Fruit fly (Drosophila melanogaster) whole organism, prepupa: Measurements from ENCODE around the gene CG11905.

Source experiments
- Blimp-1 ChIP-seq: fragments of 200-800 bp; sonication (Bioruptor generic); optimal IDR thresholded peaks from 3 replicates; lab custom pipeline; 2017; ENCODE audit warnings: missing biosample characterization, missing genetic modification characterization, mild to moderate bottlenecking, moderate library complexity, missing genetic modification reagents
- CG10669 ChIP-seq: fragments of 200-800 bp; sonication (Bioruptor generic); optimal IDR thresholded peaks from 3 replicates; lab custom pipeline; 2018; ENCODE audit warnings: missing biosample characterization, mild to moderate bottlenecking, missing genetic modification characterization, moderate library complexity
- CG11762 ChIP-seq: fragments of 200-800 bp; sonication (Bioruptor generic); optimal IDR thresholded peaks from 3 replicates; lab custom pipeline; 2016; ENCODE audit warnings: missing biosample characterization, missing genetic modification characterization; ENCODE audit not compliant: insufficient read depth
- CG15336 ChIP-seq: fragments of 200-800 bp; sonication (Bioruptor generic); IDR thresholded peaks from 2 replicates; pipeline ENCODE4 v1.3.6; 2022; ENCODE audit warnings: missing biosample characterization, missing genetic modification characterization
- CG1621 ChIP-seq: fragments of 200-800 bp; sonication (Bioruptor generic); optimal IDR thresholded peaks from 3 replicates; lab custom pipeline; 2018; ENCODE audit warnings: missing biosample characterization, mild to moderate bottlenecking, missing genetic modification characterization
- CG16779 ChIP-seq: fragments of 200-800 bp; sonication (Bioruptor generic); optimal IDR thresholded peaks from 3 replicates; lab custom pipeline; 2017; ENCODE audit warnings: missing biosample characterization, mild to moderate bottlenecking, missing genetic modification characterization
- CG3032 ChIP-seq: fragments of 200-800 bp; optimal IDR thresholded peaks from 2 replicates; lab custom pipeline; 2019; ENCODE audit warnings: missing biosample characterization, mild to moderate bottlenecking, missing genetic modification characterization, moderate library complexity
- CG31627 ChIP-seq: fragments of 200-800 bp; sonication (Bioruptor generic); optimal IDR thresholded peaks from 3 replicates; lab custom pipeline; 2016; ENCODE audit warnings: missing biosample characterization, missing genetic modification characterization
- CG3919 ChIP-seq: fragments of 200-800 bp; sonication (Bioruptor generic); optimal IDR thresholded peaks from 3 replicates; lab custom pipeline; 2016; ENCODE audit warnings: missing biosample characterization, missing genetic modification characterization
- CG4318 ChIP-seq: fragments of 200-800 bp; sonication (Bioruptor generic); optimal IDR thresholded peaks from 3 replicates; lab custom pipeline; 2017; ENCODE audit warnings: missing biosample characterization, mild to moderate bottlenecking, missing genetic modification characterization
- CG6163 ChIP-seq: fragments of 200-800 bp; sonication (Bioruptor generic); IDR thresholded peaks from 3 replicates; pipeline ENCODE4 v1.3.6; 2022; ENCODE audit warnings: missing biosample characterization, missing genetic modification characterization
- CG6276 ChIP-seq: fragments of 200-800 bp; sonication (Bioruptor generic); optimal IDR thresholded peaks from 2 replicates; lab custom pipeline; 2017; ENCODE audit warnings: missing biosample characterization, mild to moderate bottlenecking, missing genetic modification characterization
- CG6808 ChIP-seq: fragments of 200-800 bp; sonication (Bioruptor generic); optimal IDR thresholded peaks from 3 replicates; lab custom pipeline; 2017; ENCODE audit warnings: missing biosample characterization, missing genetic modification characterization, mild to moderate bottlenecking, moderate library complexity, missing genetic modification reagents
- CG7368 ChIP-seq: fragments of 200-800 bp; sonication (Bioruptor generic); optimal IDR thresholded peaks from 3 replicates; lab custom pipeline; 2016; ENCODE audit warnings: missing biosample characterization, missing genetic modification characterization
- CG8632 ChIP-seq: fragments of 200-800 bp; sonication (Bioruptor generic); optimal IDR thresholded peaks from 3 replicates; lab custom pipeline; 2016; ENCODE audit warnings: missing biosample characterization, missing genetic modification characterization
- Eip75B ChIP-seq: fragments of 200-800 bp; sonication (Bioruptor generic); optimal IDR thresholded peaks from 3 replicates; lab custom pipeline; 2016; ENCODE audit warnings: missing biosample characterization, missing genetic modification characterization
- Eip78C ChIP-seq: fragments of 200-800 bp; sonication (Bioruptor generic); peaks from one replicate; lab custom pipeline; 2016; ENCODE audit warnings: missing biosample characterization, missing genetic modification characterization
- Eip93F ChIP-seq: fragments of 200-800 bp; sonication (Bioruptor generic); optimal IDR thresholded peaks from 2 replicates; lab custom pipeline; 2016; ENCODE audit warnings: missing biosample characterization, mild to moderate bottlenecking, missing genetic modification characterization
- Ets21C ChIP-seq: fragments of 200-800 bp; sonication (Bioruptor generic); optimal IDR thresholded peaks from 3 replicates; lab custom pipeline; 2016; ENCODE audit warnings: missing biosample characterization, missing genetic modification characterization
- Ets96B ChIP-seq: fragments of 200-800 bp; optimal IDR thresholded peaks from 2 replicates; lab custom pipeline; 2019; ENCODE audit warnings: missing biosample characterization, mild to moderate bottlenecking, missing genetic modification characterization, moderate library complexity
- Gug ChIP-seq: fragments of 200-800 bp; sonication (Bioruptor generic); IDR thresholded peaks from 2 replicates; pipeline ENCODE4 v1.3.6; 2022; ENCODE audit warnings: missing biosample characterization, missing genetic modification characterization
- Hr38 ChIP-seq: sonication (Bioruptor generic); optimal IDR thresholded peaks from 2 replicates; lab custom pipeline; 2016; ENCODE audit warnings: missing biosample characterization, missing genetic modification characterization
- Hr39 ChIP-seq: fragments of 200-800 bp; sonication (Bioruptor generic); optimal IDR thresholded peaks from 2 replicates; lab custom pipeline; 2016; ENCODE audit warnings: missing biosample characterization, missing genetic modification characterization
- Hr4 ChIP-seq: fragments of 200-800 bp; sonication (Bioruptor generic); optimal IDR thresholded peaks from 3 replicates; lab custom pipeline; 2016; ENCODE audit warnings: missing biosample characterization, missing genetic modification characterization
- Met ChIP-seq: fragments of 200-800 bp; sonication (Bioruptor generic); optimal IDR thresholded peaks from 3 replicates; lab custom pipeline; 2016; ENCODE audit warnings: missing biosample characterization, missing genetic modification characterization
- OdsH ChIP-seq: fragments of 200-800 bp; sonication (Bioruptor generic); optimal IDR thresholded peaks from 3 replicates; lab custom pipeline; 2016; ENCODE audit warnings: missing biosample characterization, missing genetic modification characterization
- Smox ChIP-seq: fragments of 200-800 bp; sonication (Bioruptor generic); optimal IDR thresholded peaks from 3 replicates; lab custom pipeline; 2016; ENCODE audit warnings: missing biosample characterization, missing genetic modification characterization
- Sox102F ChIP-seq: fragments of 200-800 bp; sonication (Bioruptor generic); optimal IDR thresholded peaks from 2 replicates; lab custom pipeline; 2016; ENCODE audit warnings: missing biosample characterization, mild to moderate bottlenecking, missing genetic modification characterization
- Sox15 ChIP-seq: fragments of 200-800 bp; sonication (Bioruptor generic); optimal IDR thresholded peaks from 3 replicates; lab custom pipeline; 2016; ENCODE audit warnings: missing biosample characterization, missing genetic modification characterization
- acj6 ChIP-seq: fragments of 200-800 bp; sonication (Bioruptor generic); optimal IDR thresholded peaks from 3 replicates; lab custom pipeline; 2016; ENCODE audit warnings: missing biosample characterization, missing genetic modification characterization
- dsx ChIP-seq: fragments of 200-800 bp; optimal IDR thresholded peaks from 3 replicates; lab custom pipeline; 2019; ENCODE audit warnings: missing biosample characterization, mild to moderate bottlenecking, missing genetic modification characterization, moderate library complexity; ENCODE audit not compliant: poor library complexity, severe bottlenecking
- fd85E ChIP-seq: fragments of 200-800 bp; sonication (Bioruptor generic); optimal IDR thresholded peaks from 3 replicates; lab custom pipeline; 2016; ENCODE audit warnings: missing biosample characterization, missing genetic modification characterization
- fkh ChIP-seq: fragments of 200-800 bp; sonication (Bioruptor generic); optimal IDR thresholded peaks from 3 replicates; lab custom pipeline; 2017; ENCODE audit warnings: missing biosample characterization, mild to moderate bottlenecking, missing genetic modification characterization, moderate library complexity
- pdm3 ChIP-seq: fragments of 200-800 bp; sonication (Bioruptor generic); optimal IDR thresholded peaks from 3 replicates; lab custom pipeline; 2016; ENCODE audit warnings: missing biosample characterization, missing genetic modification characterization
- salr ChIP-seq, 2 experiments: fragments of 200-800 bp; sonication (Bioruptor generic); optimal IDR thresholded peaks; 3 replicates each; lab custom pipeline; 2016 to 2018; ENCODE audit warnings: missing biosample characterization in 2 of 2, missing genetic modification characterization in 2 of 2, mild to moderate bottlenecking in 1 of 2
- spab ChIP-seq: fragments of 200-800 bp; sonication (Bioruptor generic); optimal IDR thresholded peaks from 2 replicates; lab custom pipeline; 2017; ENCODE audit warnings: missing biosample characterization, mild to moderate bottlenecking, missing genetic modification characterization, missing genetic modification reagents
- ss ChIP-seq, 2 experiments: fragments of 200-800 bp; sonication (Bioruptor generic); optimal IDR thresholded peaks; 2 replicates in 1 of 2; 3 replicates in 1 of 2; lab custom pipeline; 2017 to 2018; ENCODE audit warnings: mild to moderate bottlenecking in 2 of 2, missing biosample characterization in 2 of 2, missing genetic modification characterization in 2 of 2, moderate library complexity in 1 of 2
- svp ChIP-seq: fragments of 200-800 bp; sonication (Bioruptor generic); peaks from one replicate; lab custom pipeline; 2016; ENCODE audit warnings: missing biosample characterization, missing genetic modification characterization
- topi ChIP-seq: fragments of 200-800 bp; sonication (Bioruptor generic); optimal IDR thresholded peaks from 3 replicates; lab custom pipeline; 2016; ENCODE audit warnings: missing biosample characterization, missing genetic modification characterization
- vri ChIP-seq: fragments of 200-800 bp; sonication (Bioruptor generic); optimal IDR thresholded peaks from 3 replicates; lab custom pipeline; 2016; ENCODE audit warnings: missing biosample characterization, mild to moderate bottlenecking, missing genetic modification characterization

Gene CG11905

DNA sequence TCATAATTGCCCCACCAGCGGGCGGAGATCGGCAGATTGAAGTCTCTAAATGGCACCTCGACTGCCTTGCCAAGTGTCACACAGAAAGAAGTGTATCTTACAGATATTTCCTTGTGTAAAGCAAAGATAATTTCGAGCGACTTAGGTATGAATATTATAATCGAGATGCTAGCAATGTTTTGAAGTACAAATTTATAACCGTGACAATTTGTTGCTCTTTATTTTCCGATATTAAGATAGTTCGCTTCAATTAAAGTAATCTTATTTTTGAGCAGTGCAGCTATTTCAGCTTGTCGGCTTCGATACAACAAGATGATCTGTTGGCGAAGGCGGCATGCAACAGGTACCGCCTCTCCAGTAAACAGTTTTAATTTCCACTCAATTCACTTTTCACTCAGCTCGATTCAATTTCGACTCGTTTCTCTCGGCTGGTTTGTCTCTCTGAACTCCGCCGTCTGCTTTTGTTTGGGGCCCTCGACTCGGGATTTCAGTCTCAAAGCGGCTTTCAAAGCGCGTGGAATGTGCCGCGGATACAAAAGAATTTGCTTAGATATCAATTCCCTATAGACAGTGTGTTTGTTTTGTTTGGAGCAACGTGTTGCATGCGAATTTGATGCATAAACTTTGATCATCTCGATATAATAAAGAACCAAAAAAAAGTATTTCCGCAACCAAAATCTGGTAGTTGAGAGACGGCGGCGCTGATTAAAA, 19.4 kb downstream of the CG11905 start (continued):
- TF ChIP-seq CG16779 (tag; lab: Kevin White, UChicago) = peak; percentile 73
- TF ChIP-seq acj6 (GFP tag; lab: Kevin White, UChicago) = peak; percentile 78
- TF ChIP-seq CG4318 = peak; percentile 80
- peak; percentile 42 for TF ChIP-seq Met (GFP tag; lab: Kevin White, UChicago)
- TF ChIP-seq OdsH = peak; percentile 81
- peak; percentile 92 for TF ChIP-seq Hr4
- peak; percentile 53 to 82 for TF ChIP-seq ss (GFP tag; optimal IDR thresholded peaks at IDR 0.05; lab: Kevin White, UChicago)
- no peak for TF ChIP-seq vri (GFP tag; lab: Kevin White, UChicago)
- peak; percentile 82 for TF ChIP-seq CG6163 (GFP tag; lab: Robert Waterston, UW)
- no peak for TF ChIP-seq Smox (GFP tag; lab: Kevin White, UChicago)
- peak; percentile 73 for TF ChIP-seq Eip75B
- TF ChIP-seq spab = peak; percentile 82
- TF ChIP-seq dsx (GFP tag; lab: Kevin White, UChicago) = peak; percentile 67
- TF ChIP-seq Eip78C = peak; percentile 94
- peak; percentile 63 for TF ChIP-seq topi
- TF ChIP-seq CG31627 (GFP tag; lab: Kevin White, UChicago) = peak; percentile 9
- peak; percentile 81 for TF ChIP-seq Ets96B
- TF ChIP-seq CG1621 (tag; lab: Kevin White, UChicago) = peak; percentile 51
- peak; percentile 82 for TF ChIP-seq pdm3
- peak; percentile 73 for TF ChIP-seq CG11762 (GFP tag; lab: Kevin White, UChicago)

- no peak for TF ChIP-seq Ets21C
- TF ChIP-seq CG7368 (GFP tag; lab: Kevin White, UChicago) = peak; percentile 18
- TF ChIP-seq CG15336 (GFP tag; lab: Robert Waterston, UW) = no peak
- TF ChIP-seq CG11762 (GFP tag; lab: Kevin White, UChicago) = no peak
- no peak for TF ChIP-seq Met (GFP tag; lab: Kevin White, UChicago)
- no peak for TF ChIP-seq Sox102F (GFP tag; lab: Kevin White, UChicago)
- TF ChIP-seq spab = no peak
- no peak for TF ChIP-seq fd85E
- TF ChIP-seq Blimp-1 = no peak
- peak; percentile 70 for TF ChIP-seq vri (GFP tag; lab: Kevin White, UChicago)
- TF ChIP-seq ss (GFP tag; optimal IDR thresholded peaks at IDR 0.05; lab: Kevin White, UChicago) = peak in 1 of 2 experiments; percentile 6
- peak; percentile 59 for TF ChIP-seq fkh (GFP tag; lab: Kevin White, UChicago)
- TF ChIP-seq Smox (GFP tag; lab: Kevin White, UChicago) = no peak
- peak; percentile 5 for TF ChIP-seq CG6808 (GFP tag; lab: Kevin White, UChicago)
- peak; percentile 55 for TF ChIP-seq Eip78C
- no peak for TF ChIP-seq Gug (GFP tag; lab: Robert Waterston, UW)
- TF ChIP-seq Hr38 (GFP tag; lab: Kevin White, UChicago) = no peak
- no peak for TF ChIP-seq Sox15 (GFP tag; lab: Kevin White, UChicago)
Measured at dm6 chr3L:16914113-16914512, 21.2 kb downstream of the CG11905 start.

DNA sequence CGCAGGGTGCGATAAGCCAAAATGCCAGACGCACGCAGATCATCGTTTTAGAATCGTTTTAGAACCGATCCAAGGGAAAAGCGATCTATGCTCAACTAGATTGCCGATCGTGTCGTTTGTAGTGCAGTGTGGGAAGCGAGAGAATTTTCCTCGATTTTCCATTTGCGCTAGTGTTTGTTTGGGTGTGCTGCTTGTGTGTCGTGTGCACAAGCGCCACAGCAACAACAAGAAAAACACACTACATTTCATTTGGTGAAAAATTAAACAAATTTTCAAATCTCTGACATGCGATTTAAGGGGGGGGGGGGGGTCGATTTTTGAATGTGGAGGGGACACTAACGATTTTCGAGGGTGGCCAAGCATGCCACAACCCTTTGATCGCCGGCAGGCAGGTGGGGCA, 24.9 kb downstream of the CG11905 start:
- TF ChIP-seq CG10669 (no peak), CG3919 (GFP tag; lab: Kevin White, UChicago) (no peak), Eip78C (no peak), Hr39 (no peak), CG31627 (GFP tag; lab: Kevin White, UChicago) (no peak), svp (GFP tag; lab: Kevin White, UChicago) (no peak), CG3032 (tag; lab: Kevin White, UChicago) (no peak), OdsH (no peak), Met (GFP tag; lab: Kevin White, UChicago) (no peak), CG8632 (no peak), vri (GFP tag; lab: Kevin White, UChicago) (no peak), CG6808 (GFP tag; lab: Kevin White, UChicago) (no peak), Eip75B (no peak), Eip93F (GFP tag; lab: Kevin White, UChicago) (no peak), CG6276 (GFP tag; lab: Kevin White, UChicago) (no peak), CG11762 (GFP tag; lab: Kevin White, UChicago) (no peak), salr (GFP tag; optimal IDR thresholded peaks at IDR 0.05; lab: Kevin White, UChicago) (no peak)
